Worm (Caenorhabditis elegans) whole organism, early embryonic: ENCODE measurements around the gene Y57G11B.6.

Experiments used
- B0310.2 ChIP-seq: sonication (generic microtip); optimal IDR thresholded peaks from 2 replicates; lab custom pipeline; 2016; ENCODE audit warnings: mild to moderate bottlenecking, missing genetic modification characterization, missing compliant biosample characterization
- F13C5.2 ChIP-seq: sonication (generic microtip); optimal IDR thresholded peaks from 2 replicates; lab custom pipeline; 2017; ENCODE audit warnings: mild to moderate bottlenecking, missing genetic modification characterization, inconsistent platforms, missing compliant biosample characterization
- aly-1 ChIP-seq: sonication (generic microtip); optimal IDR thresholded peaks from 2 replicates; lab custom pipeline; 2016; ENCODE audit warnings: missing genetic modification characterization, missing compliant biosample characterization
- ama-1 ChIP-seq: fragments of 150-350 bp; optimal IDR thresholded peaks from 2 replicates; lab custom pipeline; 2014
- ceh-13 ChIP-seq: fragments of 200-800 bp; sonication (Bioruptor generic); optimal IDR thresholded peaks from 2 replicates; lab custom pipeline; 2018; ENCODE audit warnings: mild to moderate bottlenecking, missing genetic modification characterization, missing compliant biosample characterization
- ceh-36 ChIP-seq: sonication (generic microtip); optimal IDR thresholded peaks from 2 replicates; lab custom pipeline; 2016; ENCODE audit warnings: missing genetic modification characterization, inconsistent platforms, missing compliant biosample characterization
- ets-7 ChIP-seq: sonication (generic microtip); optimal IDR thresholded peaks from 2 replicates; lab custom pipeline; 2016; ENCODE audit warnings: missing genotype, missing genetic modification characterization, missing compliant biosample characterization
- flt-1 ChIP-seq: fragments of 200-800 bp; sonication (Bioruptor generic); IDR thresholded peaks from 2 replicates; pipeline ENCODE4 v1.3.6; 2022; ENCODE audit warnings: missing genetic modification characterization, missing compliant biosample characterization
- hmbx-1 ChIP-seq: sonication (generic microtip); optimal IDR thresholded peaks from 2 replicates; lab custom pipeline; 2016; ENCODE audit warnings: mild to moderate bottlenecking, missing genetic modification characterization, missing compliant biosample characterization
- hmg-4 ChIP-seq: fragments of 200-800 bp; sonication (Bioruptor generic); optimal IDR thresholded peaks from 2 replicates; lab custom pipeline; 2018; ENCODE audit warnings: mild to moderate bottlenecking, missing genetic modification characterization, missing compliant biosample characterization
- hnd-1 ChIP-seq: sonication (generic microtip); optimal IDR thresholded peaks from 2 replicates; lab custom pipeline; 2016; ENCODE audit warnings: missing genetic modification characterization, missing compliant biosample characterization
- pes-1 ChIP-seq: fragments of 200-800 bp; sonication (Bioruptor generic); IDR thresholded peaks from 2 replicates; pipeline ENCODE4 v1.3.6; 2022; ENCODE audit warnings: missing genetic modification reagents, missing genetic modification characterization, missing compliant biosample characterization
- scrt-1 ChIP-seq: fragments of 200-800 bp; sonication (Bioruptor generic); IDR thresholded peaks from 2 replicates; pipeline ENCODE4 v1.3.6; 2022; ENCODE audit warnings: missing genetic modification characterization, missing compliant biosample characterization
- sea-1 ChIP-seq: fragments of 200-800 bp; sonication (Bioruptor generic); conservative IDR thresholded peaks from 2 replicates; pipeline ENCODE4 v1.3.6; 2022; ENCODE audit warnings: missing genetic modification characterization, missing compliant biosample characterization
- tbx-11 ChIP-seq: fragments of 200-800 bp; sonication (Bioruptor generic); IDR thresholded peaks from 2 replicates; pipeline ENCODE4 v1.3.6; 2022; ENCODE audit warnings: missing genetic modification characterization, missing compliant biosample characterization
- tbx-37 ChIP-seq: fragments of 200-800 bp; sonication (Bioruptor generic); conservative IDR thresholded peaks from 2 replicates; pipeline ENCODE4 v1.3.6; 2022; ENCODE audit warnings: missing genetic modification reagents, missing genetic modification characterization, missing compliant biosample characterization
- tra-4 ChIP-seq: sonication (generic microtip); optimal IDR thresholded peaks from 2 replicates; lab custom pipeline; 2017; ENCODE audit warnings: missing genetic modification characterization, missing compliant biosample characterization

The Y57G11B.6 gene

ce11 chrIV:14536911-14537310 lies 17.8 kb downstream of the Y57G11B.6 start, which contains the start of gene T27E7.5:
T27E7.5 (plus strand) TSS chrIV:14537163.
- no peak for TF ChIP-seq aly-1 (tag; lab: Kevin White, UChicago)
- no peak for TF ChIP-seq F13C5.2 (tag; lab: Kevin White, UChicago)
- no peak for TF ChIP-seq flt-1 (GFP tag; lab: Robert Waterston, UW)
- TF ChIP-seq scrt-1 (GFP tag; lab: Robert Waterston, UW): no peak
- TF ChIP-seq tbx-37: no peak
- TF ChIP-seq sea-1: no peak
- no peak for TF ChIP-seq ama-1 (lab: Kevin White, UChicago)
- TF ChIP-seq B0310.2 (tag; lab: Kevin White, UChicago): no peak
- no peak for TF ChIP-seq tra-4 (tag; lab: Kevin White, UChicago)
- TF ChIP-seq hmg-4 (GFP tag; lab: Kevin White, UChicago): no peak
- TF ChIP-seq hmbx-1 (tag; lab: Kevin White, UChicago): no peak
- TF ChIP-seq ceh-36: no peak
- no peak for TF ChIP-seq hnd-1 (tag; lab: Kevin White, UChicago)
- TF ChIP-seq ets-7 (tag; lab: Kevin White, UChicago): no peak
- TF ChIP-seq tbx-11 (GFP tag; lab: Robert Waterston, UW): no peak
- no peak for TF ChIP-seq ceh-13 (GFP tag; lab: Kevin White, UChicago)

- TF ChIP-seq hmg-4 (GFP tag; lab: Kevin White, UChicago) (no peak), scrt-1 (GFP tag; lab: Robert Waterston, UW) (no peak), aly-1 (tag; lab: Kevin White, UChicago) (no peak), tra-4 (tag; lab: Kevin White, UChicago) (no peak), ama-1 (lab: Kevin White, UChicago) (no peak), hnd-1 (tag; lab: Kevin White, UChicago) (no peak), flt-1 (GFP tag; lab: Robert Waterston, UW) (no peak), ceh-13 (GFP tag; lab: Kevin White, UChicago) (no peak), tbx-11 (GFP tag; lab: Robert Waterston, UW) (no peak), B0310.2 (tag; lab: Kevin White, UChicago) (no peak)
Measured at ce11 chrIV:14534967-14535366, 19.7 kb downstream of the Y57G11B.6 start, which contains the start of gene T27E7.4. T27E7.4 (minus strand) TSS chrIV:14535067.

DNA sequence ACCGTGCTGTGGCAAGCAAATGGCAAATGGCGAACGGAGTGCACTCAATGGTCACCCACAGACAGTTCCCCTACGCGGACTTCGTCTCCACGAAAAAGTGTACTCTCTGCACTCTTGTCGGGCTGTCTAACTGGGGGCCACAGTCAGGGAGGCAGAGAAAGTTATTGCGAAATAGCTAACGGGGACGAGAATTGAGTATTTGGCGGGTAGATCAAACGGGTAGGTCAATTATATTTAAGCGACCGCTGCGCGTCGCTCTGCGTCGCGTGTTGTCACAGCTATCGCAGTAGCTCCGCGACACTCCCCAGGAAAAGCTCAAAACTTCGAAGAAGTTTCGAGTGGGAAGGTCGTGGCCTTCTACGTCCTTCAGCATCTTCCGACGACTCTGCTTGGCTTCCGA lies 22.3 kb downstream of the Y57G11B.6 start:
- TF ChIP-seq aly-1 (tag; lab: Kevin White, UChicago): no peak
- no peak for TF ChIP-seq ama-1 (lab: Kevin White, UChicago)
- TF ChIP-seq ceh-36: no peak
- TF ChIP-seq B0310.2 (tag; lab: Kevin White, UChicago): no peak
- TF ChIP-seq hnd-1 (tag; lab: Kevin White, UChicago): no peak
- no peak for TF ChIP-seq pes-1 (GFP tag; lab: Robert Waterston, UW)

- TF ChIP-seq tbx-37: no peak
- TF ChIP-seq flt-1 (GFP tag; lab: Robert Waterston, UW): no peak
Measured at ce11 chrIV:14530031-14530430, 24.7 kb downstream of the Y57G11B.6 start.

DNA sequence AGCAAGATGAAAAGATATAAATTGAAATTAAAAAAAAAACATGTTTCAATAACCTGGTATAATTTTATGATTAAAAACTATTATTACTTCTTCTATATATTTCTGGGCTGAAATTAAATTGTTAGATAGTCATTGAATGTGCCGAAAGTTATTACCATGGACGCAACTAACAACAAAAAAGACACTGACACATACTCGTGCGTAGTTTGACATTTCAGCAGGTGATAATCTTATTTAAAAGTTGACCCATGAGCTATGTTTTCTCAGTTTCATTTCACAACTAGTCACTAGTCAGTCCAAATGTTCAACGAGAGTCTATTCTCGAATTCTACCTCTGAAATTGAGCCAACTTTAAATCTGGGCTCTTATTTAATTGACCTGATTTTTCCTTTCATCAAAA lies 26.0 kb downstream of the Y57G11B.6 start, which contains the start of gene T27E7.3:
T27E7.3 (plus strand) TSS at position 301 of the 400 bp plus-strand sequence.
- TF ChIP-seq ceh-36: no peak
- no peak for TF ChIP-seq pes-1 (GFP tag; lab: Robert Waterston, UW)
- TF ChIP-seq B0310.2 (tag; lab: Kevin White, UChicago): no peak
- no peak for TF ChIP-seq hnd-1 (tag; lab: Kevin White, UChicago)

- TF ChIP-seq aly-1 (tag; lab: Kevin White, UChicago) (no peak), tbx-11 (GFP tag; lab: Robert Waterston, UW) (no peak), ets-7 (tag; lab: Kevin White, UChicago) (no peak), F13C5.2 (tag; lab: Kevin White, UChicago) (no peak), hnd-1 (tag; lab: Kevin White, UChicago) (no peak), ceh-36 (no peak)
Measured at ce11 chrIV:14523568-14523967, 31.1 kb downstream of the Y57G11B.6 start, which contains the start of gene srh-63. srh-63 (plus strand) TSS chrIV:14523868.

- TF ChIP-seq ceh-13 (GFP tag; lab: Kevin White, UChicago) (no peak), tra-4 (tag; lab: Kevin White, UChicago) (no peak), ceh-36 (no peak), pes-1 (GFP tag; lab: Robert Waterston, UW) (no peak), aly-1 (tag; lab: Kevin White, UChicago) (no peak), tbx-11 (GFP tag; lab: Robert Waterston, UW) (no peak), hmg-4 (GFP tag; lab: Kevin White, UChicago) (no peak), ama-1 (lab: Kevin White, UChicago) (no peak), B0310.2 (tag; lab: Kevin White, UChicago) (no peak), sea-1 (no peak), hnd-1 (tag; lab: Kevin White, UChicago) (no peak), flt-1 (GFP tag; lab: Robert Waterston, UW) (no peak), scrt-1 (GFP tag; lab: Robert Waterston, UW) (no peak), tbx-37 (no peak), hmbx-1 (tag; lab: Kevin White, UChicago) (no peak), ets-7 (tag; lab: Kevin White, UChicago) (no peak), F13C5.2 (tag; lab: Kevin White, UChicago) (no peak)
Measured at ce11 chrIV:14519423-14519822, 35.3 kb downstream of the Y57G11B.6 start, which contains the start of the genes Y57G11A.2 and T27E7.1. Y57G11A.2 (minus strand) TSS chrIV:14519523. T27E7.1 (plus strand) TSS chrIV:14519759.

ce11 chrIV:14515162-14515561 lies 39.5 kb downstream of the Y57G11B.6 start:
- TF ChIP-seq aly-1 (tag; lab: Kevin White, UChicago): no peak
- no peak for TF ChIP-seq ceh-36
- TF ChIP-seq hmg-4 (GFP tag; lab: Kevin White, UChicago): no peak
- TF ChIP-seq ama-1 (lab: Kevin White, UChicago): no peak
- no peak for TF ChIP-seq ceh-13 (GFP tag; lab: Kevin White, UChicago)
- no peak for TF ChIP-seq tbx-11 (GFP tag; lab: Robert Waterston, UW)
- no peak for TF ChIP-seq hmbx-1 (tag; lab: Kevin White, UChicago)
- TF ChIP-seq hnd-1 (tag; lab: Kevin White, UChicago): no peak
- no peak for TF ChIP-seq tra-4 (tag; lab: Kevin White, UChicago)
- TF ChIP-seq ets-7 (tag; lab: Kevin White, UChicago): no peak
- TF ChIP-seq sea-1: no peak
- no peak for TF ChIP-seq pes-1 (GFP tag; lab: Robert Waterston, UW)
- no peak for TF ChIP-seq F13C5.2 (tag; lab: Kevin White, UChicago)
- TF ChIP-seq flt-1 (GFP tag; lab: Robert Waterston, UW): no peak
- TF ChIP-seq B0310.2 (tag; lab: Kevin White, UChicago): no peak
- TF ChIP-seq scrt-1 (GFP tag; lab: Robert Waterston, UW): no peak
- TF ChIP-seq tbx-37: no peak
